Worm (Caenorhabditis elegans): Measurements from ENCODE around the gene ugt-18.

DNA sequence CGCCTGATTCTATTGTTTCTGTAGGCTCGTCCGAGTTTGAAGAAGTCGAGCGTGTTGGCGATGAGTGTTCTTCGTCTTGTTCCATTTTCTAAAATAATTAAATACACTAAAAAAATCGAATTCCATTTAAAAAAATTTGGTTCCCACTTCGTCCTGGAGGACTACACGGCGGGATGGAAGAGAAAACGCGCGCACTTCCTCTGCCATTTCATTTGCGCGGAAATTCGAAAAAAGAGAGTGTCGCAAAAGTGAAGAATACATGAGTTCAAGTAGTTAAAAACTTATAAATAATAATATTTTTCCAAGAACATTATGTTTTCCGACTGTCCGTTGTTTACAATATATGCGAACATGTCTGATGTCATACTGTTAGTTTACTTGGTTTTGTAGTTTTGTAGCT, 49.9 kb downstream of the ugt-18 start, which contains the start of gene T07F10.3:
- TF ChIP-seq elt-3 (tag; optimal IDR thresholded peaks at IDR 0.05), result no peak
- TF ChIP-seq pha-4 (tag; optimal IDR thresholded peaks at IDR 0.05), result no peak
- TF ChIP-seq unc-39 (tag; optimal IDR thresholded peaks at IDR 0.05), result no peak
- TF ChIP-seq zip-8 (tag; optimal IDR thresholded peaks at IDR 0.05), result no peak
